Worm (Caenorhabditis elegans): ENCODE measurements around the gene mtcu-2.

Gene mtcu-2

DNA sequence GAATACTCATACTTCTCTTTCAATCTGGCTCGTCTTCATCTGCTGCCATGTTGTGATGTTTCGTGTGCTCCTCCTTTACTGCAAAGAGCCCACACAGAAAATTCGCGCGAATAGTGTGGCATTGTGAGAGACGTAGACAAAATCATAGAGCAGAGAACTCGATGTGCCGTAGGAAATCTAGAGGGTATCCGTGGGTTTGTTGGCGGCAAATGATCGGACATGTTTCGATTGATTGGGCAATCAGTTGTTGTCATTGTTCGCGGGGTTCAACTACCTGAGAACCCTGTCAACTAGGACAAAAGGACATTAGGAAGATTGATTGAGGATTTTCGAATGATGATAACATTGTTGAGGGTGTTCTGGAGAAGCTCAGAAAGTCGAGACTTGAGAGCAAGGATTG, 8.0 kb downstream of the mtcu-2 start:
- TF ChIP-seq skn-1 (tag; optimal IDR thresholded peaks at IDR 0.05) (no peak), sea-2 (GFP tag; optimal IDR thresholded peaks at IDR 0.05) (no peak), ceh-9 (tag; optimal IDR thresholded peaks at IDR 0.05) (no peak), nhr-77 (tag; optimal IDR thresholded peaks at IDR 0.05) (no peak), ceh-16 (tag; optimal IDR thresholded peaks at IDR 0.05) (no peak), zag-1 (tag; optimal IDR thresholded peaks at IDR 0.05) (no peak), lin-15B (tag; optimal IDR thresholded peaks at IDR 0.05) (no peak), elt-2 (tag; optimal IDR thresholded peaks at IDR 0.05) (no peak), eor-1 (tag; optimal IDR thresholded peaks at IDR 0.05) (no peak), lsy-12 (tag; optimal IDR thresholded peaks at IDR 0.05) (no peak)

- no peak for TF ChIP-seq ceh-82 (tag; optimal IDR thresholded peaks at IDR 0.05)
- peak; percentile 78 for TF ChIP-seq fkh-10 (GFP tag; optimal IDR thresholded peaks at IDR 0.05)
These were observed 11.3 kb downstream of the mtcu-2 start for ce11 chrII:10021749-10022148.

DNA sequence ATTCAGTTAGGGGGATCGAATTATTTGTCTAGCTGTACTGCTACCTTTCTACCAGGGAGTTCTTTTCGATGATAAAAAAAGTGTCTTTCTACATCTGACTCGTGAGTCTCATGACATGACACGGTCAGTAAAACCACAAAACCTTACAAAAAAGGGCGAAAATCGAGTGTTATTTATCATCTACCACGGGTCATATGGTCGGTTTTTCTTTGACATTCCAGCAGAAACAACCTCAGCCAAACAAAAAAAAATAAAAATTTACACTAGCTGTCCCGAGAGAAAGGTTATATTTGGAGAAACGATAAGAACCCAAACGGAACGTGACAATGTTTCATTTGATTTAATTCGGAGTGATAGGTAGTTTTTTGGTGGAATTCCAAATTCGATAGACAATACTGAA, 13.3 kb downstream of the mtcu-2 start:
- TF ChIP-seq pha-4 (tag; optimal IDR thresholded peaks at IDR 0.05) (peak; percentile 43), ceh-9 (tag; optimal IDR thresholded peaks at IDR 0.05) (no peak)

DNA sequence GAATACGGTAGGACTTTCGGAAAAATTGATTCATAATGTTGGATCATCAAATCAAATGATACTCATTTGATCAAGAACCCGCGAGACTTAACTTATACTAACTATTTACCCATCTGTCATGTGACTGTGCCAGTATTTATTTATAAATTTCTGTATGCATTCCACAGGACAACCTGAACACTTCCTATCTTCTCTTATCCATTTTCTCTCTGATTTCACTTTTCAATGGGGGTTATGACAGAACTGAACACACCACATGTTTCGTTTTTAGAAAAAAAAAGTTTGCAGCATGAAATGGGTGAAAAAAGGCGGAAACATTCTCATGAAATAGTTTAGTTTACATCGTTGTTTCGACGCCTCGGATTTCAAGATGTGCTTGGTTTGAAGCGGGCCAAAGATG, 15.5 kb downstream of the mtcu-2 start:
- TF ChIP-seq pqm-1 (tag; optimal IDR thresholded peaks at IDR 0.05) (no peak), nhr-11 (tag; optimal IDR thresholded peaks at IDR 0.05) (no peak), nhr-67 (tag; optimal IDR thresholded peaks at IDR 0.05) (no peak), elt-1 (tag; optimal IDR thresholded peaks at IDR 0.05) (no peak), egl-5 (tag; optimal IDR thresholded peaks at IDR 0.05) (no peak), ceh-9 (tag; optimal IDR thresholded peaks at IDR 0.05) (no peak), lin-15B (tag; optimal IDR thresholded peaks at IDR 0.05) (no peak), nhr-43 (tag; optimal IDR thresholded peaks at IDR 0.05; ENCODE audit: poor library complexity, severe bottlenecking) (no peak), lin-39 (tag; optimal IDR thresholded peaks at IDR 0.05) (no peak), nhr-25 (tag; optimal IDR thresholded peaks at IDR 0.05) (no peak), mml-1 (tag; optimal IDR thresholded peaks at IDR 0.05) (no peak), ZK546.5 (tag; optimal IDR thresholded peaks at IDR 0.05) (no peak)

DNA sequence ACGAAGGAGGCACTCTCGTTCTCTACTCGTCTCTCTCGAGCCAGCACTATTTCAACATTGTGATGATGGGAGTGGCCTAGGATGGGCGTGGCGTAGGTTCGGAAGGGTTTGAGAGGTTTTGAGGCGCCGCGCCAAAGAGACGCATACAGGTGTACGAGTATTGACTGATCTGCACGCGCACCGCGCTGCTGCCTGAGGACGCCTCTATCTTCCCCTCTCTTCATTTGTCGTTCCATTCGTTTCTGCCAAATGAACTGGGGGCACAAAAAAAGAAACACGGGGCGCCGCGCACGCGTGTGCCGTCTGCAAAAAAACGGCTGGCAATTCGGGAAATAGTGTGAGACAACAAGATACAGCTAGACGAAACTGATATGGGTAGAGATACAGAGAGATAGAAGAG, 17.0 kb downstream of the mtcu-2 start, which contains the start of gene lec-2:
lec-2 (minus strand) TSS at position 171 of the 400 bp plus-strand sequence.
- TF ChIP-seq fkh-2 (tag; optimal IDR thresholded peaks at IDR 0.05) (no peak), unc-39 (tag; optimal IDR thresholded peaks at IDR 0.05) (no peak), pha-4 (tag; optimal IDR thresholded peaks at IDR 0.05) (peak; percentile 54), tbx-2 (tag; optimal IDR thresholded peaks at IDR 0.05) (no peak), nfya-1 (tag; optimal IDR thresholded peaks at IDR 0.05; ENCODE audit: insufficient read depth) (peak; percentile 36), R02D3.7 (tag; optimal IDR thresholded peaks at IDR 0.05) (no peak), nhr-23 (tag; optimal IDR thresholded peaks at IDR 0.05) (no peak), jun-1 (tag; optimal IDR thresholded peaks at IDR 0.05) (no peak)

- no peak for TF ChIP-seq lin-15B (tag; optimal IDR thresholded peaks at IDR 0.05)
- TF ChIP-seq sea-2 (GFP tag; optimal IDR thresholded peaks at IDR 0.05): no peak
- TF ChIP-seq ztf-11 (tag; optimal IDR thresholded peaks at IDR 0.05): no peak
- no peak for TF ChIP-seq ceh-16 (tag; optimal IDR thresholded peaks at IDR 0.05)
- no peak for TF ChIP-seq fos-1 (tag; optimal IDR thresholded peaks at IDR 0.05)
- TF ChIP-seq daf-12 (tag; optimal IDR thresholded peaks at IDR 0.05): no peak
- no peak for TF ChIP-seq lsy-12 (tag; optimal IDR thresholded peaks at IDR 0.05)
- no peak for TF ChIP-seq nhr-25 (tag; optimal IDR thresholded peaks at IDR 0.05)
- no peak for TF ChIP-seq ztf-4 (tag; optimal IDR thresholded peaks at IDR 0.05)
- no peak for TF ChIP-seq zag-1 (tag; optimal IDR thresholded peaks at IDR 0.05)
- TF ChIP-seq fkh-10 (GFP tag; optimal IDR thresholded peaks at IDR 0.05): no peak
These were observed 18.6 kb downstream of the mtcu-2 start for ce11 chrII:10014384-10014783.
